Fruit fly (Drosophila melanogaster): ENCODE data around the gene Ilp8.

The Ilp8 gene

DNA sequence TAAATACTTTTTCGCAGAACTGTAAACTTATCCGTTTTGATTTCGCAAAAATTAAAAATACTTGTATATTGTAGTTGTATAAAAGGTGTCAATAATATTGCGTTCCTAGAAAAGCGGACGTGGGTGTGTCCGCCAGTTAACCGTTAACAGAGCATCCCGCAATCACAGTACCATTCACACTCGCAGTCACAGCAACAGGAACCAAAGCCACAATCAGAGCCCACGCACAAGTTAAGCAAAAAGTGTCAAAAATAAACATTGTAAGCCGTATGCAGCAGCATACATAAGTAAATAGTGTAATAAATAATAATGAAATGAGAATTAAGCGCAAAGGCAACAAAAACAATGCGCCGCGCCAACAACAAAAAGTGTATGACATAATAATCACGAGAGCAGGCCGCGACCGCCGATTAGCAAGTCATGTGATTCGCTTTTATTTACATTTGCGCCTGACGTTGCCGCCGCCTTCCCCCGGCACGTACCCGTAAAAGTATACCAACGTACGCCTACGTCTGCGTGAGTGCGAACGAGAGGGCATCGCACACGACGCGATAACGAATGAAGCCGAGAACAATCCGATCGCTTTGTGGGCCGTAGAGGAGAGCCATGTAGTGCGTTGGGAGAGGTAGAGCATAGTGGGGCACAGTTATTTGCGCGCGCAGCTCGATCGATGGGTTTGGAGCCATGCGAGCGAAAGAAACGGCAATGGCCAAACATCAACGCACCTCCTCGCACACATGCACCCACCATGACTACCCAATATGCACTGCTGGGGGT, 22.0 kb downstream of the Ilp8 start (continued):
- TF ChIP-seq gcm2 (GFP tag; optimal IDR thresholded peaks at IDR 0.05), result peak; percentile 34
- TF ChIP-seq CG3726 (GFP tag; IDR thresholded peaks at IDR 0.05), result no peak
- no peak for TF ChIP-seq croc (GFP tag; conservative IDR thresholded peaks at IDR 0.05)
- peak; percentile 54 for TF ChIP-seq bbx (GFP tag; IDR thresholded peaks at IDR 0.05; ENCODE audit: partially characterized antibody)
- peak; percentile 40; the same call in 1 of the 2 replicates for TF ChIP-seq unc-4 (GFP tag; IDR thresholded peaks at IDR 0.05; ENCODE audit: partially characterized antibody)
- TF ChIP-seq CrebB (tag; optimal IDR thresholded peaks at IDR 0.05), result peak; percentile 75

DNA sequence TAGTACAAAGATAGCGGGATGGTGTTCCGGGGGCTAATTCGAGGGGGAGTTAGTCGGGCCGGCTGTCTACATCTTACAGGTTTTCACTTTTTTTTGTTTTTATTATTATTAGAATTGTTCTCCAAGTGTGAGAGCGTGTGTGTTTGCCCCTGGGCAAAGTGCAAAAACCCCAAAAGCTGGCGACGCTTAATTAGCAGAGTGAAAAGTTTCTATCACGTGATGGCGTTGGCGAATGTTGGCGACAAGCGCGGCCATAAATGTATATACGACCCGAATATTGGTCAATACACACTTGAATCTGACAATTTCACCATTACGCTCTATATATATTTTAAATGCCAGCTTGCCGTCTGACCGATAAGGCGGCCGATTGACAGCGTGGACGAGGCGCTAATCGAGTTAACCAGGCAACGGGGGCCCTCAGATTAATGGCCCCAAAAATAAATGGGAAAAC, 22.9 kb downstream of the Ilp8 start:
- peak; percentile 40; the same call in 1 of the 2 replicates for TF ChIP-seq CG14441 (GFP tag; IDR thresholded peaks at IDR 0.05)
- peak; percentile 72 for TF ChIP-seq Med (GFP tag)
- TF ChIP-seq al (GFP tag; IDR thresholded peaks at IDR 0.05), result peak; percentile 11; the same call in 1 of the 2 replicates
- 0 out of 3 replicates have a peak, but pooled peaks have one; percentile 19 for TF ChIP-seq Dbx (GFP tag; IDR thresholded peaks at IDR 0.05)
- TF ChIP-seq Rfx (GFP tag; IDR thresholded peaks at IDR 0.05), result peak; percentile 26; the same call in 1 of the 2 replicates
- no peak for TF ChIP-seq CG32772 (GFP tag; IDR thresholded peaks at IDR 0.05)
- peak; percentile 12; the same call in 1 of the 2 replicates for TF ChIP-seq sob (GFP tag; IDR thresholded peaks at IDR 0.05)
- TF ChIP-seq Doc2 (GFP tag; IDR thresholded peaks at IDR 0.05), result no peak
- peak; percentile 14 for TF ChIP-seq Hmr (GFP tag; optimal IDR thresholded peaks at IDR 0.05)
- TF ChIP-seq CG32532 (GFP tag; IDR thresholded peaks at IDR 0.05), result peak; percentile 55; the same call in 1 of the 2 replicates
- no peak for TF ChIP-seq eyg (GFP tag; optimal IDR thresholded peaks at IDR 0.05)
- TF ChIP-seq exex (tag; optimal IDR thresholded peaks at IDR 0.05), result peak; percentile 84
- 0 out of 2 replicates have a peak, but pooled peaks have one; percentile 14 for TF ChIP-seq seq (GFP tag; IDR thresholded peaks at IDR 0.05)
- TF ChIP-seq sug (tag; optimal IDR thresholded peaks at IDR 0.05), result peak; percentile 78
- TF ChIP-seq C15 (GFP tag; IDR thresholded peaks at IDR 0.05), result 0 out of 3 replicates have a peak, but pooled peaks have one; percentile 24
- TF ChIP-seq cwo (GFP tag; optimal IDR thresholded peaks at IDR 0.05), result peak; percentile 87
- 0 out of 4 replicates have a peak, but pooled peaks have one; percentile 6 for TF ChIP-seq chinmo (GFP tag; IDR thresholded peaks at IDR 0.05; ENCODE audit: partially characterized antibody)
- no peak for TF ChIP-seq CG7786 (GFP tag; optimal IDR thresholded peaks at IDR 0.05)
- peak; percentile 32; the same call in 1 of the 2 replicates for TF ChIP-seq sens-2 (GFP tag; IDR thresholded peaks at IDR 0.05)
- peak; percentile 54 for TF ChIP-seq Vsx1 (GFP tag; optimal IDR thresholded peaks at IDR 0.05)
- no peak for TF ChIP-seq CG4707 (GFP tag; optimal IDR thresholded peaks at IDR 0.05)
- 0 out of 2 replicates have a peak, but pooled peaks have one; percentile 31 for TF ChIP-seq CG11247 (GFP tag; IDR thresholded peaks at IDR 0.05)
- TF ChIP-seq CG10543 (GFP tag; optimal IDR thresholded peaks at IDR 0.05), result peak; percentile 25
- TF ChIP-seq rib (GFP tag; IDR thresholded peaks at IDR 0.05), result peak; percentile 34; the same call in 1 of the 2 replicates
- peak; percentile 36 for TF ChIP-seq B-H2 (GFP tag; optimal IDR thresholded peaks at IDR 0.05)
- peak; percentile 74 for TF ChIP-seq CG11696 (GFP tag; IDR thresholded peaks at IDR 0.05)
- no peak for TF ChIP-seq CG8290 (GFP tag; optimal IDR thresholded peaks at IDR 0.05)
- TF ChIP-seq CG8290 (tag; optimal IDR thresholded peaks at IDR 0.05), result peak in 1 of 2 experiments; percentile 59
- no peak for TF ChIP-seq CG15011 (GFP tag; optimal IDR thresholded peaks at IDR 0.05)
- peak; percentile 37; the same call in 1 of the 2 replicates for TF ChIP-seq CG9932 (GFP tag; IDR thresholded peaks at IDR 0.05)
- 0 out of 2 replicates have a peak, but pooled peaks have one; percentile 15 for TF ChIP-seq slbo (GFP tag; IDR thresholded peaks at IDR 0.05)
- no peak for TF ChIP-seq ap (GFP tag; IDR thresholded peaks at IDR 0.05)
- 0 out of 3 replicates have a peak, but pooled peaks have one; percentile 54 for TF ChIP-seq CG2199 (GFP tag; IDR thresholded peaks at IDR 0.05)
- peak; percentile 15 for TF ChIP-seq lab (GFP tag; optimal IDR thresholded peaks at IDR 0.05)
- peak; percentile 48 for TF ChIP-seq mirr (GFP tag; optimal IDR thresholded peaks at IDR 0.05)
- peak; percentile 35 for TF ChIP-seq sens (GFP tag)
- 0 out of 4 replicates have a peak, but pooled peaks have one; percentile 21 for TF ChIP-seq Dll (GFP tag; IDR thresholded peaks at IDR 0.05; ENCODE audit: partially characterized antibody)
- no peak for TF ChIP-seq Hey (tag; optimal IDR thresholded peaks at IDR 0.05)
